Worm (Caenorhabditis elegans) whole organism, mixed stage, embryonic: Measurements from ENCODE around the gene R02D5.24.

ENCODE experiments used
- blmp-1 ChIP-seq: fragments of 150-350 bp; optimal IDR thresholded peaks from 2 replicates; lab custom pipeline; 2014; ENCODE audit warnings: missing biosample characterization, missing genetic modification characterization
- cnd-1 ChIP-seq: fragments of 200-800 bp; sonication (Bioruptor generic); optimal IDR thresholded peaks from 2 replicates; lab custom pipeline; 2018; ENCODE audit warnings: mild to moderate bottlenecking, missing genetic modification characterization, missing compliant biosample characterization
- ham-2 ChIP-seq: fragments of 200-800 bp; sonication (Bioruptor generic); optimal IDR thresholded peaks from 2 replicates; lab custom pipeline; 2018; ENCODE audit warnings: mild to moderate bottlenecking, missing genetic modification characterization, missing compliant biosample characterization
- lsy-2 ChIP-seq: fragments of 150-350 bp; optimal IDR thresholded peaks from 2 replicates; lab custom pipeline; 2014; ENCODE audit warnings: missing biosample characterization, missing genetic modification characterization
- nhr-12 ChIP-seq: fragments of 150-350 bp; optimal IDR thresholded peaks from 2 replicates; lab custom pipeline; 2014; ENCODE audit warnings: missing biosample characterization, missing genetic modification characterization
- nhr-237 ChIP-seq: fragments of 150-350 bp; optimal IDR thresholded peaks from 2 replicates; lab custom pipeline; 2014; ENCODE audit warnings: missing biosample characterization, missing genetic modification characterization
- nhr-28 ChIP-seq: fragments of 150-350 bp; optimal IDR thresholded peaks from 2 replicates; lab custom pipeline; 2014; ENCODE audit warnings: missing biosample characterization, missing genetic modification characterization
- nhr-76 ChIP-seq: sonication (generic microtip); optimal IDR thresholded peaks from 2 replicates; lab custom pipeline; 2017; ENCODE audit warnings: missing biosample characterization, missing genetic modification characterization
- snpc-4 ChIP-seq: fragments of 150-350 bp; optimal IDR thresholded peaks from 2 replicates; lab custom pipeline; 2014; ENCODE audit warnings: missing biosample characterization, missing genetic modification characterization
- unc-62 ChIP-seq: fragments of 150-350 bp; optimal IDR thresholded peaks from 2 replicates; lab custom pipeline; 2014; ENCODE audit warnings: missing biosample characterization, missing genetic modification reagents, missing genetic modification characterization
- ztf-11 ChIP-seq: fragments of 150-350 bp; optimal IDR thresholded peaks from 2 replicates; lab custom pipeline; 2014; ENCODE audit warnings: missing biosample characterization, missing genetic modification characterization

DNA sequence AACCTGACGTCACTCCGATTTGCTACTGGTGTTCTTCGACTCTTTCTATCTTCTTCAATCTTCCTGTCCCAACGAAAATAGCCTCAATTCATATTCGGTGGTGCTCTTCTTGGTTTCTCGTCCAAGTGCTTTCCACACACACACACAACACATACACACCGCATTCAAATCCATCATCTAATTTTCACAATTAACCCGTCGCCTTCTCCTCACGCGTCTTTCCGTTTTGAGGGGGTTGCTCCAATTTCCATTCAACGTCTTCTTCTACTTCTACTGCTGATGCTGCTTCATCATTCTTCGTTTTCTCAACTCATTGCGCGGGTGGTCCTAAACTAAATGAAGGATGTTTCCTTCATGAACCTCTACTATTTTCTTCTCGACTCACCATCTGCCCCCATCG, 10.0 kb upstream of the R02D5.24 start:
- TF ChIP-seq nhr-237 (tag; lab: Kevin White, UChicago) (no peak), ztf-11 (tag; lab: Kevin White, UChicago) (no peak), lsy-2 (no peak), nhr-76 (tag; lab: Kevin White, UChicago) (no peak), cnd-1 (tag; lab: Kevin White, UChicago) (no peak), ham-2 (GFP tag; lab: Kevin White, UChicago) (no peak), nhr-28 (tag; lab: Kevin White, UChicago) (no peak), nhr-12 (tag; lab: Kevin White, UChicago) (no peak), blmp-1 (tag; lab: Kevin White, UChicago) (no peak), unc-62 (GFP tag; lab: Kevin White, UChicago) (no peak), snpc-4 (tag; lab: Kevin White, UChicago) (no peak)
